Worm (Caenorhabditis elegans): ENCODE measurements around the gene srw-133.
A peak's percentile ranks its signal among the peaks of the same experiment; 100 is the strongest.

srw-133 gene

ce11 chrV:4129604-4130003 lies 15.1 kb upstream of the srw-133 start, which contains the start of gene phat-4:
TSS of gene phat-4 (plus strand) at chrV:4129904.
- TF ChIP-seq nhr-25 (tag; optimal IDR thresholded peaks at IDR 0.05; ENCODE audit: borderline replicate concordance, insufficient read depth): no peak
- no peak for TF ChIP-seq skn-1 (tag; optimal IDR thresholded peaks at IDR 0.05)
- TF ChIP-seq F10B5.3 (tag; optimal IDR thresholded peaks at IDR 0.05): no peak
- TF ChIP-seq ces-1 (GFP tag; optimal IDR thresholded peaks at IDR 0.05): no peak
- TF ChIP-seq madf-5 (GFP tag; IDR thresholded peaks at IDR 0.05): no peak
- TF ChIP-seq ceh-44 (GFP tag; IDR thresholded peaks at IDR 0.05): no peak

ce11 chrV:4127435-4127834 lies 12.9 kb upstream of the srw-133 start, which contains the start of gene T05B4.13:
TSS of gene T05B4.13 (minus strand) at chrV:4127535.
- no peak for TF ChIP-seq lin-13 (GFP tag; optimal IDR thresholded peaks at IDR 0.05)
- no peak for TF ChIP-seq mep-1 (tag; optimal IDR thresholded peaks at IDR 0.05)
- TF ChIP-seq dpl-1 (GFP tag; optimal IDR thresholded peaks at IDR 0.05): no peak

- no peak for TF ChIP-seq Y75B8A.6 (GFP tag; IDR thresholded peaks at IDR 0.05)
- TF ChIP-seq set-16 (GFP tag; IDR thresholded peaks at IDR 0.05): peak; percentile 68
Observed at ce11 chrV:4125552-4126084, 11.1 kb upstream of the srw-133 start, which contains the start of gene T05B4.12. TSS of gene T05B4.12 (minus strand) at chrV:4126034.

ce11 chrV:4122415-4122814 lies 7.9 kb upstream of the srw-133 start, which contains the start of gene phat-5:
TSS of gene phat-5 (minus strand) at chrV:4122515.
- TF ChIP-seq unc-62 (GFP tag; optimal IDR thresholded peaks at IDR 0.05 in 1 of 2) (no peak), unc-62 (tag; optimal IDR thresholded peaks at IDR 0.05) (no peak)

- no peak for TF ChIP-seq ceh-82 (tag; optimal IDR thresholded peaks at IDR 0.05)
- TF ChIP-seq duxl-1 (tag; optimal IDR thresholded peaks at IDR 0.05; ENCODE audit: poor library complexity): no peak
- no peak for TF ChIP-seq lin-38 (GFP tag; IDR thresholded peaks at IDR 0.05)
- no peak for TF ChIP-seq nhr-102 (tag; optimal IDR thresholded peaks at IDR 0.05)
- TF ChIP-seq skn-1 (tag; optimal IDR thresholded peaks at IDR 0.05): no peak
- no peak for TF ChIP-seq mdt-29 (GFP tag; IDR thresholded peaks at IDR 0.05)
- no peak for TF ChIP-seq dmd-8 (GFP tag; IDR thresholded peaks at IDR 0.05)
- no peak for TF ChIP-seq pqm-1 (tag; optimal IDR thresholded peaks at IDR 0.05)
- TF ChIP-seq cey-2 (tag; optimal IDR thresholded peaks at IDR 0.05; ENCODE audit: borderline replicate concordance, insufficient read depth): no peak
Observed at ce11 chrV:4120629-4121028, 6.1 kb upstream of the srw-133 start, which contains the start of gene T05B4.10. TSS of gene T05B4.10 (minus strand) at chrV:4120729.

ce11 chrV:4118332-4118731 lies 3.8 kb upstream of the srw-133 start, which contains the start of gene T05B4.9:
TSS of gene T05B4.9 (minus strand) at chrV:4118432.
- TF ChIP-seq ceh-44 (GFP tag; IDR thresholded peaks at IDR 0.05): no peak
- no peak for TF ChIP-seq ztf-11 (tag; optimal IDR thresholded peaks at IDR 0.05)
- no peak for TF ChIP-seq F26F4.8 (GFP tag; conservative IDR thresholded peaks at IDR 0.05)
- TF ChIP-seq spr-1 (tag; optimal IDR thresholded peaks at IDR 0.05): no peak
- TF ChIP-seq spr-3 (GFP tag; optimal IDR thresholded peaks at IDR 0.05): no peak
- no peak for TF ChIP-seq nhr-6 (tag; optimal IDR thresholded peaks at IDR 0.05)
- no peak for TF ChIP-seq zag-1 (tag; optimal IDR thresholded peaks at IDR 0.05)
- TF ChIP-seq ceh-20 (GFP tag; IDR thresholded peaks at IDR 0.05): no peak
- no peak for TF ChIP-seq F37D6.2 (tag; optimal IDR thresholded peaks at IDR 0.05)
- TF ChIP-seq snpc-1.2 (GFP tag; IDR thresholded peaks at IDR 0.05): no peak
- no peak for TF ChIP-seq F44E2.7 (GFP tag; IDR thresholded peaks at IDR 0.05)
- no peak for TF ChIP-seq unc-62 (GFP tag; optimal IDR thresholded peaks at IDR 0.05 in 1 of 2)
- no peak for TF ChIP-seq unc-62 (tag; optimal IDR thresholded peaks at IDR 0.05)
- TF ChIP-seq aha-1 (tag): no peak
- TF ChIP-seq ceh-32 (tag; optimal IDR thresholded peaks at IDR 0.05; ENCODE audit: poor library complexity): no peak

All from whole organism, L4 larva.